Worm (Caenorhabditis elegans) whole organism, mixed stage, embryonic: Measurements from ENCODE around the gene dct-1.

Source experiments
- ces-1 ChIP-seq: fragments of 150-350 bp; optimal IDR thresholded peaks from 2 replicates; lab custom pipeline; 2014; ENCODE audit warnings: missing biosample characterization, missing genetic modification reagents, missing genetic modification characterization
- mep-1 ChIP-seq: fragments of 150-350 bp; optimal IDR thresholded peaks from 2 replicates; lab custom pipeline; 2017; ENCODE audit warnings: missing biosample characterization, missing genetic modification reagents, missing genetic modification characterization, inconsistent platforms
- nhr-76 ChIP-seq: sonication (generic microtip); optimal IDR thresholded peaks from 2 replicates; lab custom pipeline; 2017; ENCODE audit warnings: missing biosample characterization, missing genetic modification characterization

ce11 chrX:7944999-7945398, 9.2 kb upstream of the dct-1 start, which contains the start of gene tnt-3:
- TF ChIP-seq nhr-76: no peak
- no peak for TF ChIP-seq ces-1 (GFP tag; lab: Kevin White, UChicago)
- TF ChIP-seq mep-1 (tag; lab: Kevin White, UChicago): no peak
